Worm (Caenorhabditis elegans) whole organism, L4 larva: Measurements from ENCODE around the gene T14B4.3.

Experiments used
- F26F4.8 ChIP-seq: fragments of 200-800 bp; sonication (Bioruptor generic); conservative IDR thresholded peaks from 2 replicates; pipeline ENCODE4 v1.3.6; 2022; ENCODE audit warnings: missing genetic modification characterization, missing compliant biosample characterization
- R02D3.7 ChIP-seq: fragments of 150-350 bp; sonication (generic microtip); optimal IDR thresholded peaks from 3 replicates; lab custom pipeline; 2014; ENCODE audit warnings: missing biosample characterization, missing genetic modification characterization
- T20F7.1 ChIP-seq: fragments of 200-800 bp; sonication (Bioruptor generic); optimal IDR thresholded peaks from 2 replicates; lab custom pipeline; 2018; ENCODE audit warnings: mild to moderate bottlenecking, missing genetic modification characterization, missing compliant biosample characterization
- T26A8.4 ChIP-seq: fragments of 200-800 bp; sonication (Bioruptor generic); IDR thresholded peaks from 2 replicates; pipeline ENCODE4 v1.3.6; 2022; ENCODE audit warnings: missing genetic modification characterization, missing compliant biosample characterization
- ZK337.2 ChIP-seq: fragments of 200-800 bp; sonication (Bioruptor generic); IDR thresholded peaks from 2 replicates; pipeline ENCODE4 v1.3.6; 2022; ENCODE audit warnings: missing genetic modification reagents, missing genetic modification characterization, missing compliant biosample characterization
- aha-1 ChIP-seq: fragments of 150-350 bp; peaks from one replicate; lab custom pipeline; 2014; ENCODE audit warnings: missing biosample characterization, missing genetic modification characterization
- attf-4 ChIP-seq: sonication (generic microtip); optimal IDR thresholded peaks from 3 replicates; lab custom pipeline; 2017; ENCODE audit warnings: missing biosample characterization, missing genetic modification characterization
- ceh-44 ChIP-seq: fragments of 200-800 bp; sonication (Bioruptor generic); IDR thresholded peaks from 2 replicates; pipeline ENCODE4 v1.3.6; 2022; ENCODE audit warnings: missing genetic modification reagents, missing genetic modification characterization, missing compliant biosample characterization
- ctbp-1 ChIP-seq: fragments of 200-800 bp; sonication (Bioruptor generic); IDR thresholded peaks from 2 replicates; pipeline ENCODE4 v1.3.6; 2022; ENCODE audit warnings: missing genetic modification reagents, missing genetic modification characterization, missing compliant biosample characterization
- daf-12 ChIP-seq: fragments of 150-350 bp; optimal IDR thresholded peaks from 2 replicates; lab custom pipeline; 2014; ENCODE audit warnings: missing biosample characterization, missing genetic modification reagents, missing genetic modification characterization
- daf-8 ChIP-seq: fragments of 200-800 bp; sonication (Bioruptor generic); IDR thresholded peaks from 2 replicates; pipeline ENCODE4 v1.3.6; 2022; ENCODE audit warnings: missing genetic modification characterization, missing compliant biosample characterization
- dmd-6 ChIP-seq: fragments of 200-800 bp; sonication (Bioruptor generic); IDR thresholded peaks from 2 replicates; pipeline ENCODE4 v1.3.6; 2022; ENCODE audit warnings: missing genetic modification reagents, missing genetic modification characterization, missing compliant biosample characterization
- hif-1 ChIP-seq, 2 experiments: sonication (generic microtip); optimal IDR thresholded peaks; 2 replicates each; lab custom pipeline; 2016 to 2017; ENCODE audit warnings: missing compliant biosample characterization in 2 of 2, missing genetic modification characterization in 2 of 2, missing genetic modification reagents in 2 of 2, missing genotype in 2 of 2, mild to moderate bottlenecking in 1 of 2
- hlh-30 ChIP-seq: sonication (generic microtip); optimal IDR thresholded peaks from 2 replicates; lab custom pipeline; 2017; ENCODE audit warnings: antibody characterized with exemption, mild to moderate bottlenecking, missing genetic modification characterization, missing compliant biosample characterization; ENCODE audit not compliant: insufficient read depth
- lin-15B ChIP-seq: fragments of 150-350 bp; sonication (generic microtip); optimal IDR thresholded peaks from 3 replicates; lab custom pipeline; 2014; ENCODE audit warnings: missing biosample characterization, missing genetic modification characterization
- lin-29 ChIP-seq: fragments of 200-800 bp; sonication (Bioruptor generic); IDR thresholded peaks from 2 replicates; pipeline ENCODE4 v1.3.6; 2022; ENCODE audit warnings: missing genetic modification reagents, missing genetic modification characterization, missing compliant biosample characterization
- lsy-2 ChIP-seq, 2 experiments: fragments of 150-350 bp in 1 of 2; sonication (generic microtip) in 1 of 2; optimal IDR thresholded peaks; 2 replicates each; lab custom pipeline; 2014 to 2017; ENCODE audit warnings: missing biosample characterization in 2 of 2, missing genetic modification characterization in 2 of 2
- mdt-29 ChIP-seq: fragments of 200-800 bp; sonication (Bioruptor generic); IDR thresholded peaks from 2 replicates; pipeline ENCODE4 v1.3.6; 2022; ENCODE audit warnings: missing genetic modification reagents, missing genetic modification characterization, missing compliant biosample characterization
- nhr-11 ChIP-seq: fragments of 150-350 bp; optimal IDR thresholded peaks from 2 replicates; lab custom pipeline; 2014; ENCODE audit warnings: missing biosample characterization, missing genetic modification characterization
- nhr-237 ChIP-seq: sonication (generic microtip); optimal IDR thresholded peaks from 2 replicates; lab custom pipeline; 2017; ENCODE audit warnings: missing biosample characterization, missing genetic modification characterization
- nhr-25 ChIP-seq: sonication (generic microtip); optimal IDR thresholded peaks from 2 replicates; lab custom pipeline; 2017; ENCODE audit warnings: missing genetic modification characterization, mild to moderate bottlenecking, missing compliant biosample characterization, antibody characterized with exemption, moderate library complexity, borderline replicate concordance; ENCODE audit not compliant: insufficient read depth
- nhr-42 ChIP-seq: fragments of 200-800 bp; sonication (Bioruptor generic); IDR thresholded peaks from 2 replicates; pipeline ENCODE4 v1.3.6; 2022; ENCODE audit warnings: missing genetic modification characterization, missing compliant biosample characterization
- rbr-2 ChIP-seq: sonication (generic microtip); optimal IDR thresholded peaks from 2 replicates; lab custom pipeline; 2016; ENCODE audit warnings: missing genotype, missing genetic modification characterization, missing compliant biosample characterization
- saeg-2 ChIP-seq: fragments of 200-800 bp; sonication (Bioruptor generic); IDR thresholded peaks from 2 replicates; pipeline ENCODE4 v1.3.6; 2022; ENCODE audit warnings: missing genetic modification reagents, missing genetic modification characterization, missing compliant biosample characterization
- sdz-12 ChIP-seq: fragments of 200-800 bp; sonication (Bioruptor generic); optimal IDR thresholded peaks from 2 replicates; lab custom pipeline; 2018; ENCODE audit warnings: mild to moderate bottlenecking, missing genetic modification characterization, missing compliant biosample characterization
- set-16 ChIP-seq: fragments of 200-800 bp; sonication (Bioruptor generic); IDR thresholded peaks from 2 replicates; pipeline ENCODE4 v1.3.6; 2022; ENCODE audit warnings: missing genetic modification reagents, missing genetic modification characterization, missing compliant biosample characterization
- snpc-4 ChIP-seq: fragments of 150-350 bp; optimal IDR thresholded peaks from 2 replicates; lab custom pipeline; 2014; ENCODE audit warnings: missing biosample characterization, missing genetic modification characterization
- spr-1 ChIP-seq: sonication (generic microtip); optimal IDR thresholded peaks from 2 replicates; lab custom pipeline; 2016; ENCODE audit warnings: mild to moderate bottlenecking, missing genetic modification characterization, missing compliant biosample characterization
- tra-1 ChIP-seq: fragments of 200-800 bp; sonication (Bioruptor generic); IDR thresholded peaks from 2 replicates; pipeline ENCODE4 v1.3.6; 2022; ENCODE audit warnings: missing genetic modification reagents, missing genetic modification characterization, missing compliant biosample characterization
- unc-39 ChIP-seq: sonication (generic microtip); optimal IDR thresholded peaks from 2 replicates; lab custom pipeline; 2017; ENCODE audit warnings: missing biosample characterization, missing genetic modification characterization
- unc-62 ChIP-seq, 3 experiments: fragments of 150-350 bp in 1 of 3; sonication (generic microtip); optimal IDR thresholded peaks in 2 of 3; peaks in 1 of 3; 1 replicate in 1 of 3; 2 replicates in 2 of 3; lab custom pipeline; 2014 to 2017; ENCODE audit warnings: missing biosample characterization in 3 of 3, missing genetic modification characterization in 3 of 3, missing genetic modification reagents in 3 of 3, missing genotype in 1 of 3
- zfp-2 ChIP-seq: sonication (generic microtip); optimal IDR thresholded peaks from 2 replicates; lab custom pipeline; 2016; ENCODE audit warnings: mild to moderate bottlenecking, missing genetic modification characterization, missing compliant biosample characterization

Gene T14B4.3

ce11 chrII:6734674-6735073, at the start of gene T14B4.3 (continued):
- no peak for TF ChIP-seq nhr-25 (tag; lab: Kevin White, UChicago)

ce11 chrII:6685964-6686363, 48.8 kb upstream of the T14B4.3 start:
- TF ChIP-seq nhr-11 (tag; lab: Kevin White, UChicago), result no peak
- TF ChIP-seq attf-4, result no peak
- peak; percentile 67; the same call in 1 of the 2 replicates for TF ChIP-seq set-16 (GFP tag; lab: Robert Waterston, UW)
- peak; percentile 65 for TF ChIP-seq aha-1 (tag; lab: Kevin White, UChicago)
- TF ChIP-seq mdt-29 (GFP tag; lab: Robert Waterston, UW), result no peak
- TF ChIP-seq, all 104 proteins: peak for 2

- TF ChIP-seq lin-15B (tag; lab: Kevin White, UChicago) (no peak), lsy-2 (tag; optimal IDR thresholded peaks at IDR 0.05; lab: Kevin White, UChicago) (peak in 1 of 2 experiments; percentile 0), aha-1 (tag; lab: Kevin White, UChicago) (peak; percentile 37), daf-12 (tag; lab: Kevin White, UChicago) (no peak), hlh-30 (tag; lab: Kevin White, UChicago) (peak; percentile 51)
Observed at ce11 chrII:6689088-6689487, 45.6 kb upstream of the T14B4.3 start.

- TF ChIP-seq sdz-12 (GFP tag; lab: Kevin White, UChicago), result no peak
- TF ChIP-seq daf-12 (tag; lab: Kevin White, UChicago), result no peak
- no peak for TF ChIP-seq lsy-2 (tag; optimal IDR thresholded peaks at IDR 0.05; lab: Kevin White, UChicago)
- TF ChIP-seq dmd-6, result 0 out of 2 replicates have a peak, but pooled peaks have one; percentile 8
- no peak for TF ChIP-seq spr-1 (tag; lab: Kevin White, UChicago)
- no peak for TF ChIP-seq set-16 (GFP tag; lab: Robert Waterston, UW)
- no peak for TF ChIP-seq T26A8.4 (GFP tag; lab: Robert Waterston, UW)
- no peak for TF ChIP-seq nhr-42 (GFP tag; lab: Robert Waterston, UW)
- no peak for TF ChIP-seq snpc-4 (tag; lab: Kevin White, UChicago)
- TF ChIP-seq hlh-30 (tag; lab: Kevin White, UChicago), result peak; percentile 52
- no peak for TF ChIP-seq ZK337.2
- TF ChIP-seq unc-62 (GFP tag; optimal IDR thresholded peaks at IDR 0.05 in 1 of 2; lab: Kevin White, UChicago), result peak in 1 of 2 experiments; percentile 6
- TF ChIP-seq unc-62 (tag; optimal IDR thresholded peaks at IDR 0.05; lab: Kevin White, UChicago), result no peak
- TF ChIP-seq hif-1 (tag; optimal IDR thresholded peaks at IDR 0.05; lab: Kevin White, UChicago), result no peak
- TF ChIP-seq unc-39 (tag; lab: Kevin White, UChicago), result no peak
- TF ChIP-seq nhr-237 (tag; lab: Kevin White, UChicago), result no peak
- TF ChIP-seq T20F7.1 (GFP tag; lab: Kevin White, UChicago), result no peak
- no peak for TF ChIP-seq rbr-2 (tag; lab: Kevin White, UChicago)
- TF ChIP-seq, all 104 proteins: peak for 3
Observed at ce11 chrII:6695388-6695787, 39.3 kb upstream of the T14B4.3 start, which contains the start of gene C18H9.5. C18H9.5 (minus strand) TSS chrII:6695566.

ce11 chrII:6698784-6699183, 36.0 kb upstream of the T14B4.3 start, which contains the start of gene C18H9.1:
C18H9.1 (plus strand) TSS chrII:6699084.
- no peak for TF ChIP-seq daf-8 (GFP tag; lab: Robert Waterston, UW)
- TF ChIP-seq ctbp-1, result no peak
- no peak for TF ChIP-seq F26F4.8
- no peak for TF ChIP-seq ceh-44 (GFP tag; lab: Robert Waterston, UW)
- no peak for TF ChIP-seq zfp-2 (tag; lab: Kevin White, UChicago)
- no peak for TF ChIP-seq tra-1 (GFP tag; lab: Robert Waterston, UW)
- no peak for TF ChIP-seq hif-1 (tag; optimal IDR thresholded peaks at IDR 0.05; lab: Kevin White, UChicago)
- no peak for TF ChIP-seq ZK337.2
- no peak for TF ChIP-seq R02D3.7 (tag; lab: Kevin White, UChicago)
- no peak for TF ChIP-seq saeg-2 (GFP tag; lab: Robert Waterston, UW)
- no peak for TF ChIP-seq lin-29 (GFP tag; lab: Robert Waterston, UW)
- no peak for TF ChIP-seq mdt-29 (GFP tag; lab: Robert Waterston, UW)
- TF ChIP-seq dmd-6, result no peak
- no peak for TF ChIP-seq attf-4
